Worm (Caenorhabditis elegans) whole organism, L2 larva: ENCODE results near the gene F29G6.1.
A peak's percentile ranks its signal among the peaks of the same experiment; 100 is the strongest.

Experiments used
- C34F6.9 ChIP-seq: fragments of 150-350 bp; optimal IDR thresholded peaks from 2 replicates; lab custom pipeline; 2014; ENCODE audit warnings: missing biosample characterization, missing genetic modification characterization
- F13H6.1 ChIP-seq: sonication (generic microtip); optimal IDR thresholded peaks from 2 replicates; lab custom pipeline; 2016; ENCODE audit warnings: missing genetic modification characterization, missing compliant biosample characterization
- R02D3.7 ChIP-seq: fragments of 150-350 bp; optimal IDR thresholded peaks from 2 replicates; lab custom pipeline; 2014; ENCODE audit warnings: missing biosample characterization, missing genetic modification characterization
- Y55F3AM.14 ChIP-seq: fragments of 200-800 bp; sonication (Bioruptor generic); optimal IDR thresholded peaks from 2 replicates; lab custom pipeline; 2018; ENCODE audit warnings: mild to moderate bottlenecking, missing genetic modification characterization, missing compliant biosample characterization
- ZK546.5 ChIP-seq: sonication (generic microtip); optimal IDR thresholded peaks from 2 replicates; lab custom pipeline; 2017; ENCODE audit warnings: missing biosample characterization, missing genetic modification characterization
- alr-1 ChIP-seq: fragments of 150-350 bp; optimal IDR thresholded peaks from 2 replicates; lab custom pipeline; 2014; ENCODE audit warnings: missing biosample characterization, missing genetic modification characterization
- aly-2 ChIP-seq: fragments of 150-350 bp; optimal IDR thresholded peaks from 2 replicates; lab custom pipeline; 2014; ENCODE audit warnings: missing biosample characterization, missing genetic modification characterization
- ama-1 ChIP-seq: fragments of 150-350 bp; optimal IDR thresholded peaks from 2 replicates; lab custom pipeline; 2018; ENCODE audit warnings: inconsistent platforms
- blmp-1 ChIP-seq: sonication (generic microtip); optimal IDR thresholded peaks from 2 replicates; lab custom pipeline; 2017; ENCODE audit warnings: missing genetic modification characterization, mild to moderate bottlenecking, missing compliant biosample characterization, antibody characterized with exemption, moderate library complexity; ENCODE audit not compliant: insufficient read depth
- ceh-16 ChIP-seq: fragments of 150-350 bp; optimal IDR thresholded peaks from 2 replicates; lab custom pipeline; 2014; ENCODE audit warnings: missing biosample characterization, missing genetic modification characterization
- ceh-82 ChIP-seq: fragments of 150-350 bp; optimal IDR thresholded peaks from 2 replicates; lab custom pipeline; 2014; ENCODE audit warnings: missing biosample characterization, missing genetic modification characterization
- crh-2 ChIP-seq: sonication (generic microtip); optimal IDR thresholded peaks from 2 replicates; lab custom pipeline; 2017; ENCODE audit warnings: missing biosample characterization, missing genetic modification characterization
- dmd-4 ChIP-seq: sonication (generic microtip); optimal IDR thresholded peaks from 2 replicates; lab custom pipeline; 2017; ENCODE audit warnings: missing biosample characterization, missing genetic modification characterization
- egl-27 ChIP-seq: sonication (generic microtip); optimal IDR thresholded peaks from 3 replicates; lab custom pipeline; 2017; ENCODE audit warnings: missing biosample characterization, missing genetic modification reagents, missing genetic modification characterization
- elt-1 ChIP-seq: fragments of 150-350 bp; optimal IDR thresholded peaks from 2 replicates; lab custom pipeline; 2014; ENCODE audit warnings: missing biosample characterization, missing genetic modification characterization
- elt-3 ChIP-seq: sonication (generic microtip); optimal IDR thresholded peaks from 2 replicates; lab custom pipeline; 2017; ENCODE audit warnings: missing biosample characterization, missing genetic modification characterization
- fos-1 ChIP-seq: fragments of 150-350 bp; optimal IDR thresholded peaks from 2 replicates; lab custom pipeline; 2014; ENCODE audit warnings: missing biosample characterization, missing genetic modification characterization
- gmeb-1 ChIP-seq: fragments of 150-350 bp; optimal IDR thresholded peaks from 2 replicates; lab custom pipeline; 2014; ENCODE audit warnings: missing biosample characterization, missing genetic modification characterization
- lin-11 ChIP-seq: fragments of 150-350 bp; sonication (generic microtip); optimal IDR thresholded peaks from 2 replicates; lab custom pipeline; 2014; ENCODE audit warnings: missing biosample characterization, missing genetic modification characterization, inconsistent platforms, mixed read lengths
- lin-13 ChIP-seq: fragments of 150-350 bp; optimal IDR thresholded peaks from 2 replicates; lab custom pipeline; 2014; ENCODE audit warnings: missing biosample characterization, missing genetic modification reagents, missing genetic modification characterization
- lin-39 ChIP-seq: fragments of 150-350 bp; optimal IDR thresholded peaks from 2 replicates; lab custom pipeline; 2014; ENCODE audit warnings: missing biosample characterization, missing genetic modification reagents, missing genetic modification characterization
- lsy-2 ChIP-seq, 2 experiments: fragments of 150-350 bp in 1 of 2; sonication (generic microtip) in 1 of 2; optimal IDR thresholded peaks; 2 replicates each; lab custom pipeline; 2014 to 2017; ENCODE audit warnings: missing biosample characterization in 2 of 2, missing genetic modification characterization in 2 of 2
- mab-5 ChIP-seq: fragments of 150-350 bp; optimal IDR thresholded peaks from 2 replicates; lab custom pipeline; 2014; ENCODE audit warnings: missing biosample characterization, missing genetic modification characterization
- mbf-1 ChIP-seq: sonication (generic microtip); optimal IDR thresholded peaks from 2 replicates; lab custom pipeline; 2017; ENCODE audit warnings: missing biosample characterization, missing genetic modification characterization
- mdl-1 ChIP-seq, 2 experiments: fragments of 150-350 bp in 1 of 2; sonication (generic microtip) in 1 of 2; optimal IDR thresholded peaks; 2 replicates each; lab custom pipeline; 2017; ENCODE audit warnings: missing biosample characterization in 2 of 2, missing genetic modification characterization in 2 of 2
- nhr-10 ChIP-seq: sonication (generic microtip); optimal IDR thresholded peaks from 2 replicates; lab custom pipeline; 2017; ENCODE audit warnings: missing biosample characterization, missing genetic modification characterization
- nhr-11 ChIP-seq: fragments of 150-350 bp; optimal IDR thresholded peaks from 2 replicates; lab custom pipeline; 2014; ENCODE audit warnings: missing biosample characterization, missing genetic modification characterization
- nhr-12 ChIP-seq: fragments of 150-350 bp; optimal IDR thresholded peaks from 2 replicates; lab custom pipeline; 2014; ENCODE audit warnings: missing biosample characterization, missing genetic modification characterization
- nhr-129 ChIP-seq: fragments of 150-350 bp; optimal IDR thresholded peaks from 2 replicates; lab custom pipeline; 2014; ENCODE audit warnings: missing biosample characterization, missing genetic modification characterization
- nhr-21 ChIP-seq: fragments of 150-350 bp; optimal IDR thresholded peaks from 2 replicates; lab custom pipeline; 2014; ENCODE audit warnings: missing biosample characterization, missing genetic modification characterization
- nhr-23 ChIP-seq: fragments of 150-350 bp; optimal IDR thresholded peaks from 2 replicates; lab custom pipeline; 2014; ENCODE audit warnings: missing biosample characterization, missing genetic modification reagents, missing genetic modification characterization
- nhr-237 ChIP-seq: fragments of 150-350 bp; optimal IDR thresholded peaks from 2 replicates; lab custom pipeline; 2014; ENCODE audit warnings: missing biosample characterization, missing genetic modification characterization
- nhr-25 ChIP-seq: fragments of 150-350 bp; sonication (generic microtip); optimal IDR thresholded peaks from 3 replicates; lab custom pipeline; 2014; ENCODE audit warnings: missing biosample characterization, missing genetic modification characterization
- nhr-6 ChIP-seq: fragments of 150-350 bp; optimal IDR thresholded peaks from 2 replicates; lab custom pipeline; 2014; ENCODE audit warnings: missing biosample characterization, missing genetic modification characterization
- nhr-77 ChIP-seq: fragments of 150-350 bp; optimal IDR thresholded peaks from 2 replicates; lab custom pipeline; 2014; ENCODE audit warnings: missing biosample characterization, missing genetic modification characterization
- peb-1 ChIP-seq: fragments of 150-350 bp; optimal IDR thresholded peaks from 2 replicates; lab custom pipeline; 2014; ENCODE audit warnings: missing biosample characterization, missing genetic modification characterization
- sem-4 ChIP-seq: fragments of 150-350 bp; optimal IDR thresholded peaks from 2 replicates; lab custom pipeline; 2014; ENCODE audit warnings: missing biosample characterization, missing genetic modification reagents, missing genetic modification characterization
- skn-1 ChIP-seq: sonication (generic microtip); optimal IDR thresholded peaks from 2 replicates; lab custom pipeline; 2017; ENCODE audit warnings: missing biosample characterization, missing genetic modification characterization
- sma-3 ChIP-seq: sonication (generic microtip); optimal IDR thresholded peaks from 2 replicates; lab custom pipeline; 2016; ENCODE audit warnings: missing genetic modification reagents, missing genetic modification characterization, missing compliant biosample characterization
- sma-9 ChIP-seq, 2 experiments: fragments of 150-350 bp in 1 of 2; sonication (generic microtip) in 1 of 2; optimal IDR thresholded peaks; 2 replicates each; lab custom pipeline; 2014 to 2016; ENCODE audit warnings: missing genetic modification characterization in 2 of 2, mild to moderate bottlenecking in 1 of 2, missing biosample characterization in 1 of 2, missing compliant biosample characterization in 1 of 2, missing genetic modification reagents in 1 of 2, moderate library complexity in 1 of 2
- snpc-4 ChIP-seq: fragments of 150-350 bp; optimal IDR thresholded peaks from 2 replicates; lab custom pipeline; 2014; ENCODE audit warnings: missing biosample characterization, missing genetic modification characterization
- unc-39 ChIP-seq: fragments of 150-350 bp; optimal IDR thresholded peaks from 2 replicates; lab custom pipeline; 2014; ENCODE audit warnings: missing biosample characterization, missing genetic modification characterization
- unc-55 ChIP-seq: fragments of 150-350 bp; sonication (generic microtip); optimal IDR thresholded peaks from 3 replicates; lab custom pipeline; 2014; ENCODE audit warnings: missing biosample characterization, missing genetic modification reagents, missing genetic modification characterization
- unc-62 ChIP-seq: fragments of 150-350 bp; optimal IDR thresholded peaks from 2 replicates; lab custom pipeline; 2014; ENCODE audit warnings: missing biosample characterization, missing genetic modification reagents, missing genetic modification characterization
- zag-1 ChIP-seq: fragments of 150-350 bp; optimal IDR thresholded peaks from 2 replicates; lab custom pipeline; 2014; ENCODE audit warnings: missing biosample characterization, missing genetic modification characterization
- ztf-1 ChIP-seq: fragments of 200-800 bp; sonication (Bioruptor generic); conservative IDR thresholded peaks from 2 replicates; pipeline ENCODE4 v1.3.6; 2022; ENCODE audit warnings: missing genetic modification characterization, missing compliant biosample characterization
- ztf-11 ChIP-seq: sonication (generic microtip); optimal IDR thresholded peaks from 2 replicates; lab custom pipeline; 2017; ENCODE audit warnings: missing biosample characterization, missing genetic modification characterization
- ztf-4 ChIP-seq: fragments of 150-350 bp; optimal IDR thresholded peaks from 2 replicates; lab custom pipeline; 2014; ENCODE audit warnings: missing biosample characterization, missing genetic modification characterization

Gene F29G6.1

ce11 chrX:11519016-11519509 lies 17.0 kb downstream of the F29G6.1 start, which contains the start of gene hpo-34:
Gene hpo-34 (minus strand): TSS chrX:11519066.
- TF ChIP-seq sma-9 (GFP tag; optimal IDR thresholded peaks at IDR 0.05; lab: Kevin White, UChicago) (peak; percentile 60), sma-9 (tag; optimal IDR thresholded peaks at IDR 0.05; lab: Kevin White, UChicago) (no peak), crh-2 (tag; lab: Kevin White, UChicago) (peak; percentile 82), gmeb-1 (peak; percentile 43), peb-1 (no peak), F13H6.1 (tag; lab: Kevin White, UChicago) (peak; percentile 44), fos-1 (tag; lab: Kevin White, UChicago) (peak; percentile 94)
- TF ChIP-seq, all 48 proteins: peak for 5

ce11 chrX:11522058-11522757 lies 20.1 kb downstream of the F29G6.1 start, which contains the start of gene sdc-2:
Gene sdc-2 (plus strand): TSS chrX:11522707.
- TF ChIP-seq dmd-4 (no peak), lsy-2 (tag; optimal IDR thresholded peaks at IDR 0.05; lab: Kevin White, UChicago) (peak in 1 of 2 experiments; percentile 41), fos-1 (tag; lab: Kevin White, UChicago) (peak; percentile 77), sem-4 (tag; lab: Kevin White, UChicago) (no peak), elt-1 (tag; lab: Kevin White, UChicago) (no peak), alr-1 (no peak), gmeb-1 (peak; percentile 75), crh-2 (tag; lab: Kevin White, UChicago) (peak; percentile 92), snpc-4 (tag; lab: Kevin White, UChicago) (no peak), ceh-82 (tag; lab: Kevin White, UChicago) (no peak), nhr-10 (tag; lab: Kevin White, UChicago) (no peak), ZK546.5 (tag; lab: Kevin White, UChicago) (no peak), nhr-11 (tag; lab: Kevin White, UChicago) (no peak), nhr-23 (tag; lab: Kevin White, UChicago) (no peak), nhr-12 (tag; lab: Kevin White, UChicago) (no peak), F13H6.1 (tag; lab: Kevin White, UChicago) (peak; percentile 87), zag-1 (peak; percentile 26), lin-39 (tag; lab: Kevin White, UChicago) (no peak), nhr-25 (tag; lab: Kevin White, UChicago) (no peak), nhr-77 (no peak), ztf-11 (tag; lab: Kevin White, UChicago) (no peak), ama-1 (lab: Kevin White, UChicago) (no peak), mdl-1 (tag; optimal IDR thresholded peaks at IDR 0.05; lab: Kevin White, UChicago) (no peak), mab-5 (tag; lab: Kevin White, UChicago) (peak; percentile 52), nhr-129 (peak; percentile 93), nhr-237 (tag; lab: Kevin White, UChicago) (no peak), lin-13 (GFP tag; lab: Kevin White, UChicago) (no peak), ztf-4 (tag; lab: Kevin White, UChicago) (no peak), ceh-16 (tag; lab: Kevin White, UChicago) (no peak), aly-2 (tag; lab: Kevin White, UChicago) (no peak), lin-11 (tag; lab: Kevin White, UChicago) (peak; percentile 14), unc-39 (tag; lab: Kevin White, UChicago) (no peak), sma-9 (GFP tag; optimal IDR thresholded peaks at IDR 0.05; lab: Kevin White, UChicago) (peak; percentile 71), sma-9 (tag; optimal IDR thresholded peaks at IDR 0.05; lab: Kevin White, UChicago) (no peak), unc-55 (GFP tag; lab: Kevin White, UChicago) (peak; percentile 67), blmp-1 (peak; percentile 32), R02D3.7 (no peak), ztf-1 (GFP tag; lab: Robert Waterston, UW) (no peak), egl-27 (tag; lab: Kevin White, UChicago) (peak; percentile 76), Y55F3AM.14 (no peak), peb-1 (no peak), sma-3 (GFP tag; lab: Kevin White, UChicago) (peak; percentile 79), C34F6.9 (tag; lab: Kevin White, UChicago) (no peak), mbf-1 (tag; lab: Kevin White, UChicago) (no peak), nhr-21 (peak; percentile 94), nhr-6 (tag; lab: Kevin White, UChicago) (peak; percentile 86), elt-3 (tag; lab: Kevin White, UChicago) (no peak), skn-1 (tag; lab: Kevin White, UChicago) (peak; percentile 39), unc-62 (no peak)
